Worm (Caenorhabditis elegans) whole organism, mixed stage, embryonic: Measurements from ENCODE around the gene abhd-12.

Experiments
- M03D4.4 ChIP-seq: sonication (generic microtip); optimal IDR thresholded peaks from 2 replicates; lab custom pipeline; 2017; ENCODE audit warnings: mild to moderate bottlenecking, missing genetic modification characterization, missing compliant biosample characterization
- bed-3 ChIP-seq: fragments of 200-800 bp; sonication (Bioruptor generic); optimal IDR thresholded peaks from 3 replicates; lab custom pipeline; 2018; ENCODE audit warnings: mild to moderate bottlenecking, missing genetic modification characterization, moderate library complexity, missing compliant biosample characterization
- blmp-1 ChIP-seq: fragments of 150-350 bp; optimal IDR thresholded peaks from 2 replicates; lab custom pipeline; 2014; ENCODE audit warnings: missing biosample characterization, missing genetic modification characterization
- ceh-39 ChIP-seq: fragments of 150-350 bp; optimal IDR thresholded peaks from 2 replicates; lab custom pipeline; 2014; ENCODE audit warnings: missing biosample characterization, missing genetic modification characterization
- ceh-43 ChIP-seq: fragments of 200-800 bp; sonication (Bioruptor generic); optimal IDR thresholded peaks from 2 replicates; lab custom pipeline; 2018; ENCODE audit warnings: mild to moderate bottlenecking, missing genetic modification characterization, moderate library complexity, missing compliant biosample characterization
- ceh-83 ChIP-seq: fragments of 200-800 bp; sonication (Bioruptor generic); optimal IDR thresholded peaks from 2 replicates; lab custom pipeline; 2018; ENCODE audit warnings: mild to moderate bottlenecking, missing genetic modification characterization, missing compliant biosample characterization
- ces-1 ChIP-seq: fragments of 150-350 bp; optimal IDR thresholded peaks from 2 replicates; lab custom pipeline; 2014; ENCODE audit warnings: missing biosample characterization, missing genetic modification reagents, missing genetic modification characterization
- cnd-1 ChIP-seq: fragments of 200-800 bp; sonication (Bioruptor generic); optimal IDR thresholded peaks from 2 replicates; lab custom pipeline; 2018; ENCODE audit warnings: mild to moderate bottlenecking, missing genetic modification characterization, missing compliant biosample characterization
- drap-1 ChIP-seq: fragments of 200-800 bp; sonication (Bioruptor generic); optimal IDR thresholded peaks from 3 replicates; lab custom pipeline; 2018; ENCODE audit warnings: mild to moderate bottlenecking, missing genetic modification characterization, missing compliant biosample characterization
- elt-1 ChIP-seq: sonication (generic microtip); optimal IDR thresholded peaks from 2 replicates; lab custom pipeline; 2017; ENCODE audit warnings: missing genetic modification characterization, mild to moderate bottlenecking, missing compliant biosample characterization, antibody characterized with exemption, moderate library complexity, borderline replicate concordance; ENCODE audit not compliant: insufficient read depth
- elt-3 ChIP-seq: fragments of 150-350 bp; optimal IDR thresholded peaks from 2 replicates; lab custom pipeline; 2014; ENCODE audit warnings: missing biosample characterization, missing genetic modification characterization
- flh-1 ChIP-seq: fragments of 200-800 bp; sonication (Bioruptor generic); optimal IDR thresholded peaks from 2 replicates; lab custom pipeline; 2018; ENCODE audit warnings: mild to moderate bottlenecking, missing genetic modification characterization, moderate library complexity, missing compliant biosample characterization
- ham-2 ChIP-seq: fragments of 200-800 bp; sonication (Bioruptor generic); optimal IDR thresholded peaks from 2 replicates; lab custom pipeline; 2018; ENCODE audit warnings: mild to moderate bottlenecking, missing genetic modification characterization, missing compliant biosample characterization
- hlh-1 ChIP-seq: fragments of 150-350 bp; optimal IDR thresholded peaks from 2 replicates; lab custom pipeline; 2014; ENCODE audit warnings: missing biosample characterization, missing genetic modification reagents, missing genetic modification characterization
- lin-13 ChIP-seq: fragments of 150-350 bp; optimal IDR thresholded peaks from 2 replicates; lab custom pipeline; 2014; ENCODE audit warnings: missing biosample characterization, missing genetic modification characterization
- lin-32 ChIP-seq: fragments of 200-800 bp; sonication (Bioruptor generic); optimal IDR thresholded peaks from 2 replicates; lab custom pipeline; 2018; ENCODE audit warnings: mild to moderate bottlenecking, missing genetic modification characterization, missing compliant biosample characterization
- lsy-2 ChIP-seq: fragments of 150-350 bp; optimal IDR thresholded peaks from 2 replicates; lab custom pipeline; 2014; ENCODE audit warnings: missing biosample characterization, missing genetic modification characterization
- mab-5 ChIP-seq: fragments of 150-350 bp; optimal IDR thresholded peaks from 2 replicates; lab custom pipeline; 2014; ENCODE audit warnings: missing biosample characterization, missing genetic modification characterization
- mep-1 ChIP-seq: fragments of 150-350 bp; optimal IDR thresholded peaks from 2 replicates; lab custom pipeline; 2017; ENCODE audit warnings: missing biosample characterization, missing genetic modification reagents, missing genetic modification characterization, inconsistent platforms
- mls-2 ChIP-seq: sonication (generic microtip); optimal IDR thresholded peaks from 2 replicates; lab custom pipeline; 2016; ENCODE audit warnings: mild to moderate bottlenecking, missing genetic modification characterization, moderate library complexity, missing compliant biosample characterization
- nhr-12 ChIP-seq: fragments of 150-350 bp; optimal IDR thresholded peaks from 2 replicates; lab custom pipeline; 2014; ENCODE audit warnings: missing biosample characterization, missing genetic modification characterization
- nhr-2 ChIP-seq: fragments of 150-350 bp; optimal IDR thresholded peaks from 2 replicates; lab custom pipeline; 2014; ENCODE audit warnings: missing biosample characterization, missing genetic modification characterization
- nhr-237 ChIP-seq: fragments of 150-350 bp; optimal IDR thresholded peaks from 2 replicates; lab custom pipeline; 2014; ENCODE audit warnings: missing biosample characterization, missing genetic modification characterization
- nhr-28 ChIP-seq: fragments of 150-350 bp; optimal IDR thresholded peaks from 2 replicates; lab custom pipeline; 2014; ENCODE audit warnings: missing biosample characterization, missing genetic modification characterization
- nhr-76 ChIP-seq: sonication (generic microtip); optimal IDR thresholded peaks from 2 replicates; lab custom pipeline; 2017; ENCODE audit warnings: missing biosample characterization, missing genetic modification characterization
- pha-4 ChIP-seq: fragments of 150-350 bp; optimal IDR thresholded peaks from 2 replicates; lab custom pipeline; 2018; ENCODE audit warnings: missing biosample characterization, missing genetic modification reagents, missing genetic modification characterization
- sem-2 ChIP-seq: fragments of 200-800 bp; sonication (Bioruptor generic); optimal IDR thresholded peaks from 2 replicates; lab custom pipeline; 2018; ENCODE audit warnings: mild to moderate bottlenecking, missing genetic modification characterization, missing compliant biosample characterization
- snpc-4 ChIP-seq: fragments of 150-350 bp; optimal IDR thresholded peaks from 2 replicates; lab custom pipeline; 2014; ENCODE audit warnings: missing biosample characterization, missing genetic modification characterization
- sptf-1 ChIP-seq: sonication (generic microtip); optimal IDR thresholded peaks from 2 replicates; lab custom pipeline; 2017; ENCODE audit warnings: mild to moderate bottlenecking, missing genetic modification characterization, moderate library complexity, missing compliant biosample characterization
- tbx-8 ChIP-seq: fragments of 200-800 bp; sonication (Bioruptor generic); optimal IDR thresholded peaks from 2 replicates; lab custom pipeline; 2018; ENCODE audit warnings: mild to moderate bottlenecking, missing genetic modification characterization, moderate library complexity, missing compliant biosample characterization
- unc-120 ChIP-seq: sonication (generic microtip); optimal IDR thresholded peaks from 2 replicates; lab custom pipeline; 2017; ENCODE audit warnings: missing genetic modification characterization, missing compliant biosample characterization; ENCODE audit not compliant: poor library complexity, severe bottlenecking
- unc-39 ChIP-seq: fragments of 150-350 bp; optimal IDR thresholded peaks from 2 replicates; lab custom pipeline; 2014; ENCODE audit warnings: missing biosample characterization, missing genetic modification characterization
- unc-62 ChIP-seq: fragments of 150-350 bp; optimal IDR thresholded peaks from 2 replicates; lab custom pipeline; 2014; ENCODE audit warnings: missing biosample characterization, missing genetic modification reagents, missing genetic modification characterization
- zip-8 ChIP-seq: fragments of 150-350 bp; optimal IDR thresholded peaks from 2 replicates; lab custom pipeline; 2014; ENCODE audit warnings: missing biosample characterization, missing genetic modification characterization
- ztf-11 ChIP-seq: fragments of 150-350 bp; optimal IDR thresholded peaks from 2 replicates; lab custom pipeline; 2014; ENCODE audit warnings: missing biosample characterization, missing genetic modification characterization

The abhd-12 gene

DNA sequence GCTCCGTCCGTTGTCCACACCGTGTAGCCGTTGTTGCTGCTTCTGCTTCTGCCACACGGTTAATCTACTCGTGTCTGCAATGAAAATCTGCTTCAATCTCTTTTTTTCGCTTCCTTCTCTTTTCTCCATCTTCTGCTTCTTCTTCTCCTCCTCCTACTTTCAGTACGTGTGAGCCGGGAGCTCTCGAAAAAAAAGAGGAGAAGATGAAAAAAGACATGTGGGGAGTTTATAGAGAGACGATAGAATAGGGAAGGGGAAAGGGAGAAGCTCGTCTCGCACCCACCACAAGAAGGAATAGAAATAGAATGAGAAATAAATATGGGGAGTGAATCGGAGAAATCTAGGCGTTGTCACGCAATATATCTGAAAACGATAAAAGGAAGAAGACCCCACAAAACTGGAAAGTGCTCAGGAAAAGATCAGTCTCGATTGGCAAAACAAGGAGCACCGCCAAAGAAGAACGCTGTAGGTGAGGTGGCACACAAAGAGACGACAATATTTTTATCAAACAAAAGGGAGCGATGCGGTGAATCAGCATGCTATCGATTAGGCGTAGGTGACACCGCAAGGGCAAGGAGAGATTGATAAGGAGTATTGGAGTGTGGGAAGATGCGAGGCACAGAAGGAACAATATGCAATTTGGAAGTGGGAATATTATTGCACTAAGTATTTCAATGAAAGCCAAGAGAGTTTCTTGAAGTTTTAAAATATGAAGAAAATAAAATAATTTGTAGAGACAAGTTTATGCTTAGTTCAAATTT is 5.8 kb upstream of the abhd-12 start, which contains the start of gene let-413:
Gene let-413 (minus strand): TSS at position 76 of the 761 bp plus-strand sequence.
- TF ChIP-seq mep-1 (tag; lab: Kevin White, UChicago), result no peak
- no peak for TF ChIP-seq unc-39
- no peak for TF ChIP-seq ham-2
- TF ChIP-seq lin-13 (tag; lab: Kevin White, UChicago), result no peak
- TF ChIP-seq bed-3 (GFP tag; lab: Kevin White, UChicago), result no peak

DNA sequence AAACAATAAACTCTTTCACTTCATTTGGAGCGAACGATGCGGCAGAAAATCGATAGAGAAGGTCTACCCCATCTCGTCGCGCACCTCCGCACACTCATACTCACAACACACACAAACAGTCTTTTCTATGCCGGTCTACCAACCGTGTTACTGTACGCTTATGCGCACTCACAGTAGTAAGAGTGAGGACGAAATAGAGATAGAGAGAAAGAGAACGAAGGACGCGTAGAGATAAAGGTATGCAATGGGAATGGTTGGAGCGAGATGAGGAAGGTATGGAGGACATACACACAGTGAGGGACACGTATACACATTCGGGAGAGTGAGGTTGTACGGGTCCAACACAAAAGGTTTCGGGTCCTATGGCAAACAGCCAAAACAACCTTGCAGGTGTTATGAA is 4.9 kb upstream of the abhd-12 start:
- no peak for TF ChIP-seq nhr-76 (tag; lab: Kevin White, UChicago)
- peak; percentile 47 for TF ChIP-seq ham-2
- TF ChIP-seq nhr-2, result peak; percentile 98
- no peak for TF ChIP-seq bed-3 (GFP tag; lab: Kevin White, UChicago)
- TF ChIP-seq snpc-4, result no peak
- TF ChIP-seq mep-1 (tag; lab: Kevin White, UChicago), result no peak
- TF ChIP-seq hlh-1 (tag; lab: Kevin White, UChicago), result no peak
- TF ChIP-seq unc-39, result no peak
- no peak for TF ChIP-seq blmp-1
- peak; percentile 9 for TF ChIP-seq nhr-237 (tag; lab: Kevin White, UChicago)
- TF ChIP-seq pha-4 (tag; lab: Kevin White, UChicago), result no peak
- peak; percentile 51 for TF ChIP-seq lsy-2 (tag; lab: Kevin White, UChicago)
- TF ChIP-seq ceh-83, result no peak
- no peak for TF ChIP-seq elt-3
- no peak for TF ChIP-seq nhr-28 (tag; lab: Kevin White, UChicago)
- no peak for TF ChIP-seq elt-1 (tag; lab: Kevin White, UChicago)
- TF ChIP-seq ztf-11 (tag; lab: Kevin White, UChicago), result no peak
- TF ChIP-seq sem-2 (GFP tag; lab: Kevin White, UChicago), result no peak
- TF ChIP-seq mab-5, result no peak
- TF ChIP-seq cnd-1 (tag; lab: Kevin White, UChicago), result peak; percentile 45
- no peak for TF ChIP-seq tbx-8 (GFP tag; lab: Kevin White, UChicago)
- no peak for TF ChIP-seq nhr-12 (tag; lab: Kevin White, UChicago)
- no peak for TF ChIP-seq unc-120 (tag; lab: Kevin White, UChicago)
- TF ChIP-seq zip-8 (tag; lab: Kevin White, UChicago), result no peak
- TF ChIP-seq flh-1 (GFP tag; lab: Kevin White, UChicago), result no peak
- TF ChIP-seq mls-2 (tag; lab: Kevin White, UChicago), result peak; percentile 14
- TF ChIP-seq lin-13 (tag; lab: Kevin White, UChicago), result no peak
- peak; percentile 46 for TF ChIP-seq sptf-1 (tag; lab: Kevin White, UChicago)
- TF ChIP-seq ceh-39 (tag; lab: Kevin White, UChicago), result peak; percentile 76
- no peak for TF ChIP-seq lin-32 (GFP tag; lab: Kevin White, UChicago)
- peak; percentile 55 for TF ChIP-seq drap-1 (GFP tag; lab: Kevin White, UChicago)
- no peak for TF ChIP-seq ceh-43 (GFP tag; lab: Kevin White, UChicago)
- TF ChIP-seq M03D4.4 (tag; lab: Kevin White, UChicago), result no peak
- TF ChIP-seq ces-1 (GFP tag; lab: Kevin White, UChicago), result no peak
- no peak for TF ChIP-seq unc-62 (GFP tag; lab: Kevin White, UChicago)
- TF ChIP-seq, all 35 proteins: peak for 9

DNA sequence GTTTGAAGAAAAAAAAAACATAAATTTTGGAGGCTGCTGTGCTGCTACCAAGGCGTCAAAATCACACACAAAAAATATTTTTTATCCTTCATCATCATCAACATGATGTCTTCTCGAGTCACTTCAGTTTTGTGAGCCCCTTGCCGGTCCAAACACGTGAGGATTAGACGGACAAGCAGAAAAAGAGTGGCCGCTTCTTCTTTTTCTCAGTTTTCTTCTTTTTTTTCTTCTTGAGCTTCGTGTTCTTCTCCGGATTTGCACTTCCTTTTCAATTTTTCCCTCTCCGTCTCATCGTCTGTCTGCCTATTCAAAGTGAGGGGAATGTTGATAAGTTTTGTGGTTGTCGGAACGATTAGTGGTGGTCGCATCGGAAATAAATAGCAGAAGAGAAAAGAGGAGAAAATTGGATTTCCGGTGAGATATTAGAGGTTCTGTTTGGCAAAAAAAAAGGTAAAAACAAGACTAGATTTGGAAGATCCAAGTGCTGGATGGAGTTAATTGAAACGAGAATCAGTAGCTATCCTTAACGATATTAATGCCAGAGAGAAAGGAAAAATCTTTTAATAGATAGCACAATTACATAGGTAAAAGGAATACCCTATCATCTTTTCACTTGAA is 3.2 kb upstream of the abhd-12 start:
- TF ChIP-seq ces-1 (GFP tag; lab: Kevin White, UChicago) (peak; percentile 27), elt-1 (tag; lab: Kevin White, UChicago) (no peak)
